Worm (Caenorhabditis elegans): ENCODE data around the gene F57B9.3.

ce11 chrIII:6906409-6906808 is 33.2 kb upstream of the F57B9.3 start, which contains the start of gene T07E3.2:
- TF ChIP-seq him-1 (tag; optimal IDR thresholded peaks at IDR 0.05), result no peak
- no peak for TF ChIP-seq W03F9.2 (tag; optimal IDR thresholded peaks at IDR 0.05)
